Worm (Caenorhabditis elegans) whole organism, L1 larva: ENCODE results near the gene nhr-126.

ENCODE experiments used
- C34B4.2 ChIP-seq: sonication (generic microtip); optimal IDR thresholded peaks from 2 replicates; lab custom pipeline; 2017; ENCODE audit warnings: mild to moderate bottlenecking, missing genetic modification characterization, missing compliant biosample characterization
- F16B12.6 ChIP-seq: fragments of 150-350 bp; optimal IDR thresholded peaks from 2 replicates; lab custom pipeline; 2014; ENCODE audit warnings: missing biosample characterization, missing genetic modification characterization
- aha-1 ChIP-seq: fragments of 150-350 bp; optimal IDR thresholded peaks from 2 replicates; lab custom pipeline; 2014; ENCODE audit warnings: missing biosample characterization, missing genetic modification characterization
- ceh-8 ChIP-seq: fragments of 200-800 bp; sonication (Bioruptor generic); optimal IDR thresholded peaks from 2 replicates; lab custom pipeline; 2018; ENCODE audit warnings: mild to moderate bottlenecking, missing genetic modification characterization, moderate library complexity, missing compliant biosample characterization
- ceh-82 ChIP-seq, 3 experiments: fragments of 150-350 bp in 1 of 3; sonication (generic microtip) in 2 of 3; optimal IDR thresholded peaks; 2 replicates each; lab custom pipeline; 2014 to 2017; ENCODE audit warnings: missing biosample characterization in 3 of 3, missing genetic modification characterization in 3 of 3
- dpl-1 ChIP-seq, 3 experiments: fragments of 150-350 bp in 2 of 3; sonication (generic microtip) in 1 of 3; optimal IDR thresholded peaks; 2 replicates each; lab custom pipeline; 2014 to 2017; ENCODE audit warnings: missing biosample characterization in 3 of 3, missing genetic modification characterization in 3 of 3, missing genetic modification reagents in 3 of 3
- dsc-1 ChIP-seq: sonication (generic microtip); optimal IDR thresholded peaks from 2 replicates; lab custom pipeline; 2016; ENCODE audit warnings: mild to moderate bottlenecking, missing genetic modification characterization, missing compliant biosample characterization
- efl-1 ChIP-seq, 4 experiments: fragments of 150-350 bp; optimal IDR thresholded peaks in 3 of 4; peaks in 1 of 4; 1 replicate in 1 of 4; 2 replicates in 3 of 4; lab custom pipeline; 2014; ENCODE audit warnings: missing biosample characterization in 2 of 4, missing genetic modification characterization in 2 of 4, missing genetic modification reagents in 2 of 4
- efl-3 ChIP-seq: fragments of 200-800 bp; sonication (Bioruptor generic); optimal IDR thresholded peaks from 2 replicates; lab custom pipeline; 2018; ENCODE audit warnings: mild to moderate bottlenecking, missing genetic modification characterization, missing compliant biosample characterization
- egl-13 ChIP-seq: sonication (generic microtip); optimal IDR thresholded peaks from 2 replicates; lab custom pipeline; 2016; ENCODE audit warnings: missing genotype, missing genetic modification reagents, missing genetic modification characterization, missing compliant biosample characterization
- egl-27 ChIP-seq, 2 experiments: fragments of 150-350 bp in 1 of 2; sonication (generic microtip); optimal IDR thresholded peaks; 3 replicates each; lab custom pipeline; 2017 to 2018; ENCODE audit warnings: missing biosample characterization in 2 of 2, missing genetic modification characterization in 2 of 2, missing genetic modification reagents in 2 of 2
- fkh-4 ChIP-seq: sonication (generic microtip); optimal IDR thresholded peaks from 2 replicates; lab custom pipeline; 2016; ENCODE audit warnings: missing compliant biosample characterization, missing genetic modification characterization, borderline replicate concordance
- fkh-8 ChIP-seq: sonication (generic microtip); optimal IDR thresholded peaks from 2 replicates; lab custom pipeline; 2016; ENCODE audit warnings: mild to moderate bottlenecking, missing genetic modification characterization, missing compliant biosample characterization
- irx-1 ChIP-seq: sonication (generic microtip); optimal IDR thresholded peaks from 2 replicates; lab custom pipeline; 2016; ENCODE audit warnings: missing genetic modification characterization, missing compliant biosample characterization
- isw-1 ChIP-seq: fragments of 200-800 bp; sonication (Bioruptor generic); IDR thresholded peaks from 2 replicates; pipeline ENCODE4 v1.3.6; 2022; ENCODE audit warnings: missing genetic modification characterization, missing compliant biosample characterization
- jun-1 ChIP-seq: fragments of 150-350 bp; optimal IDR thresholded peaks from 2 replicates; lab custom pipeline; 2014; ENCODE audit warnings: missing biosample characterization, missing genetic modification reagents, missing genetic modification characterization
- lin-13 ChIP-seq: fragments of 150-350 bp; optimal IDR thresholded peaks from 2 replicates; lab custom pipeline; 2014; ENCODE audit warnings: missing biosample characterization, missing genetic modification reagents, missing genetic modification characterization
- lin-15B ChIP-seq: fragments of 150-350 bp; sonication (generic microtip); optimal IDR thresholded peaks from 3 replicates; lab custom pipeline; 2014; ENCODE audit warnings: missing biosample characterization, missing genetic modification characterization
- lin-35 ChIP-seq, 2 experiments: fragments of 150-350 bp; optimal IDR thresholded peaks; 2 replicates each; lab custom pipeline; 2014; ENCODE audit warnings: missing biosample characterization in 2 of 2, missing genetic modification characterization in 2 of 2, missing genetic modification reagents in 2 of 2
- lin-39 ChIP-seq: fragments of 150-350 bp; optimal IDR thresholded peaks from 2 replicates; lab custom pipeline; 2014; ENCODE audit warnings: missing biosample characterization, missing genetic modification reagents, missing genetic modification characterization
- lsy-2 ChIP-seq, 2 experiments: fragments of 150-350 bp; optimal IDR thresholded peaks; 2 replicates each; lab custom pipeline; 2014; ENCODE audit warnings: missing biosample characterization in 2 of 2, missing genetic modification characterization in 2 of 2
- mab-9 ChIP-seq: fragments of 200-800 bp; sonication (Bioruptor generic); IDR thresholded peaks from 2 replicates; pipeline ENCODE4 v1.3.6; 2022; ENCODE audit warnings: missing genetic modification reagents, missing genetic modification characterization, missing compliant biosample characterization
- mef-2 ChIP-seq: fragments of 150-350 bp; optimal IDR thresholded peaks from 2 replicates; lab custom pipeline; 2014; ENCODE audit warnings: missing biosample characterization, missing genetic modification characterization
- mep-1 ChIP-seq: fragments of 150-350 bp; optimal IDR thresholded peaks from 2 replicates; lab custom pipeline; 2014; ENCODE audit warnings: missing biosample characterization, missing genetic modification characterization
- nhr-11 ChIP-seq: fragments of 150-350 bp; optimal IDR thresholded peaks from 2 replicates; lab custom pipeline; 2014; ENCODE audit warnings: missing biosample characterization, missing genetic modification characterization
- nhr-12 ChIP-seq: sonication (generic microtip); optimal IDR thresholded peaks from 2 replicates; lab custom pipeline; 2017; ENCODE audit warnings: missing biosample characterization, missing genetic modification characterization
- nhr-19 ChIP-seq: fragments of 200-800 bp; sonication (Bioruptor generic); conservative IDR thresholded peaks from 2 replicates; pipeline ENCODE4 v1.3.6; 2022; ENCODE audit warnings: missing genetic modification characterization, missing compliant biosample characterization
- nhr-237 ChIP-seq: fragments of 150-350 bp; optimal IDR thresholded peaks from 2 replicates; lab custom pipeline; 2014; ENCODE audit warnings: missing biosample characterization, missing genetic modification characterization
- nhr-71 ChIP-seq: sonication (generic microtip); optimal IDR thresholded peaks from 2 replicates; lab custom pipeline; 2016; ENCODE audit warnings: mild to moderate bottlenecking, missing genetic modification characterization, moderate library complexity, missing compliant biosample characterization
- nhr-77 ChIP-seq: fragments of 150-350 bp; optimal IDR thresholded peaks from 2 replicates; lab custom pipeline; 2014; ENCODE audit warnings: missing biosample characterization, missing genetic modification characterization
- nhr-84 ChIP-seq: sonication (generic microtip); optimal IDR thresholded peaks from 2 replicates; lab custom pipeline; 2017; ENCODE audit warnings: missing biosample characterization, missing genetic modification characterization
- nhr-85 ChIP-seq: sonication (generic microtip); peaks from one replicate; lab custom pipeline; 2016; ENCODE audit warnings: missing genetic modification characterization, inconsistent platforms, missing compliant biosample characterization
- nhr-90 ChIP-seq: sonication (generic microtip); optimal IDR thresholded peaks from 2 replicates; lab custom pipeline; 2016; ENCODE audit warnings: mild to moderate bottlenecking, missing genetic modification characterization, missing compliant biosample characterization; ENCODE audit not compliant: poor library complexity
- pax-3 ChIP-seq: fragments of 200-800 bp; sonication (Bioruptor generic); optimal IDR thresholded peaks from 2 replicates; lab custom pipeline; 2018; ENCODE audit warnings: mild to moderate bottlenecking, missing genetic modification characterization, moderate library complexity, missing compliant biosample characterization
- pqm-1 ChIP-seq: sonication (generic microtip); optimal IDR thresholded peaks from 3 replicates; lab custom pipeline; 2017; ENCODE audit warnings: missing biosample characterization, missing genetic modification characterization
- skn-1 ChIP-seq: fragments of 150-350 bp; optimal IDR thresholded peaks from 2 replicates; lab custom pipeline; 2014; ENCODE audit warnings: missing biosample characterization, missing genetic modification characterization
- unc-130 ChIP-seq: fragments of 150-350 bp; optimal IDR thresholded peaks from 2 replicates; lab custom pipeline; 2017; ENCODE audit warnings: missing biosample characterization, missing genetic modification characterization, inconsistent platforms
- unc-98 ChIP-seq: fragments of 200-800 bp; sonication (Bioruptor generic); IDR thresholded peaks from 2 replicates; pipeline ENCODE4 v1.3.6; 2022; ENCODE audit warnings: missing genetic modification characterization, missing compliant biosample characterization
- vab-15 ChIP-seq: sonication (generic microtip); optimal IDR thresholded peaks from 2 replicates; lab custom pipeline; 2017; ENCODE audit warnings: missing genotype, mild to moderate bottlenecking, missing genetic modification characterization, missing compliant biosample characterization
- xbp-1 ChIP-seq: sonication (generic microtip); optimal IDR thresholded peaks from 2 replicates; lab custom pipeline; 2016; ENCODE audit warnings: missing genetic modification characterization, missing compliant biosample characterization
- zag-1 ChIP-seq: fragments of 150-350 bp; optimal IDR thresholded peaks from 2 replicates; lab custom pipeline; 2014; ENCODE audit warnings: missing biosample characterization, missing genetic modification characterization

Gene nhr-126

ce11 chrV:2264455-2264854 is 35.6 kb downstream of the nhr-126 start, which contains the start of gene nhr-183:
nhr-183 (minus strand) TSS chrV:2264634.
- TF ChIP-seq jun-1 (tag; lab: Kevin White, UChicago) = no peak
- TF ChIP-seq unc-98 (GFP tag; lab: Robert Waterston, UW) = no peak
- no peak for TF ChIP-seq efl-1 (optimal IDR thresholded peaks at IDR 0.05; lab: Kevin White, UChicago)
- peak in 1 of 2 experiments; percentile 37 for TF ChIP-seq efl-1 (GFP tag; optimal IDR thresholded peaks at IDR 0.05 in 1 of 2; lab: Kevin White, UChicago)
- no peak for TF ChIP-seq nhr-11 (tag; lab: Kevin White, UChicago)
- no peak for TF ChIP-seq egl-27 (tag; optimal IDR thresholded peaks at IDR 0.05; lab: Kevin White, UChicago)
- TF ChIP-seq dsc-1 (tag; lab: Kevin White, UChicago) = no peak
- TF ChIP-seq mep-1 (tag; lab: Kevin White, UChicago) = no peak
- TF ChIP-seq lsy-2 (tag; optimal IDR thresholded peaks at IDR 0.05; lab: Kevin White, UChicago) = no peak
- TF ChIP-seq mef-2 (tag; lab: Kevin White, UChicago) = no peak
- TF ChIP-seq pax-3 (tag; lab: Kevin White, UChicago) = no peak
- no peak for TF ChIP-seq zag-1 (tag; lab: Kevin White, UChicago)
- TF ChIP-seq nhr-90 = no peak
- no peak for TF ChIP-seq fkh-4 (tag; lab: Kevin White, UChicago)
- TF ChIP-seq lin-15B (tag; lab: Kevin White, UChicago) = no peak
- no peak for TF ChIP-seq ceh-82 (tag; optimal IDR thresholded peaks at IDR 0.05; lab: Kevin White, UChicago)
- TF ChIP-seq fkh-8 (tag; lab: Kevin White, UChicago) = peak; percentile 10
- no peak for TF ChIP-seq isw-1
- no peak for TF ChIP-seq F16B12.6 (tag; lab: Kevin White, UChicago)
- no peak for TF ChIP-seq xbp-1 (tag; lab: Kevin White, UChicago)
- TF ChIP-seq ceh-8 (GFP tag; lab: Kevin White, UChicago) = no peak
- no peak for TF ChIP-seq mab-9 (GFP tag; lab: Robert Waterston, UW)
- no peak for TF ChIP-seq irx-1 (tag; lab: Kevin White, UChicago)
- TF ChIP-seq nhr-19 (GFP tag; lab: Robert Waterston, UW) = no peak
- TF ChIP-seq nhr-85 (tag; lab: Kevin White, UChicago) = no peak
- TF ChIP-seq aha-1 (tag; lab: Kevin White, UChicago) = no peak
- TF ChIP-seq pqm-1 (tag; lab: Kevin White, UChicago) = no peak
- no peak for TF ChIP-seq nhr-12
- TF ChIP-seq lin-35 (GFP tag; optimal IDR thresholded peaks at IDR 0.05; lab: Kevin White, UChicago) = peak in 1 of 2 experiments; percentile 19
- no peak for TF ChIP-seq efl-3
- TF ChIP-seq C34B4.2 (tag; lab: Kevin White, UChicago) = no peak
- peak; percentile 46 for TF ChIP-seq skn-1 (tag; lab: Kevin White, UChicago)
- TF ChIP-seq dpl-1 (GFP tag; optimal IDR thresholded peaks at IDR 0.05; lab: Kevin White, UChicago) = no peak

- TF ChIP-seq unc-130 (no peak), jun-1 (tag; lab: Kevin White, UChicago) (no peak), efl-1 (optimal IDR thresholded peaks at IDR 0.05; lab: Kevin White, UChicago) (no peak), efl-1 (GFP tag; optimal IDR thresholded peaks at IDR 0.05 in 1 of 2; lab: Kevin White, UChicago) (peak in 1 of 2 experiments; percentile 88)
These were observed 36.0 kb downstream of the nhr-126 start for ce11 chrV:2264925-2265324.

ce11 chrV:2266958-2267357 is 38.1 kb downstream of the nhr-126 start, which contains the start of gene nhr-275:
nhr-275 (minus strand) TSS chrV:2267058.
- TF ChIP-seq jun-1 (tag; lab: Kevin White, UChicago) (no peak), nhr-237 (no peak), mef-2 (tag; lab: Kevin White, UChicago) (no peak), pax-3 (tag; lab: Kevin White, UChicago) (no peak), vab-15 (no peak), ceh-8 (GFP tag; lab: Kevin White, UChicago) (no peak), egl-13 (tag; lab: Kevin White, UChicago) (no peak), unc-98 (GFP tag; lab: Robert Waterston, UW) (no peak), nhr-71 (tag; lab: Kevin White, UChicago) (no peak), lin-39 (no peak), nhr-77 (tag; lab: Kevin White, UChicago) (no peak), skn-1 (tag; lab: Kevin White, UChicago) (no peak), lin-13 (GFP tag; lab: Kevin White, UChicago) (no peak), nhr-84 (no peak), lin-35 (GFP tag; optimal IDR thresholded peaks at IDR 0.05; lab: Kevin White, UChicago) (no peak)
